Fruit fly (Drosophila melanogaster) whole organism, embryonic: ENCODE data around the gene Sgs5bis.

Experiments
- Adf1 ChIP-seq: fragments of 200-800 bp; sonication (Bioruptor generic); IDR thresholded peaks from 2 replicates; pipeline ENCODE4 v1.3.6; 2022; ENCODE audit warnings: missing biosample characterization, missing genetic modification characterization
- CG10209 ChIP-seq: fragments of 200-800 bp; sonication (Bioruptor generic); optimal IDR thresholded peaks from 3 replicates; lab custom pipeline; 2017; ENCODE audit warnings: missing biosample characterization, mild to moderate bottlenecking, missing genetic modification characterization, missing genetic modification reagents
- CG30403 ChIP-seq: fragments of 200-800 bp; sonication (Bioruptor generic); optimal IDR thresholded peaks from 3 replicates; lab custom pipeline; 2016; ENCODE audit warnings: missing biosample characterization, missing genetic modification characterization
- CG5245 ChIP-seq: fragments of 200-800 bp; sonication (Bioruptor generic); optimal IDR thresholded peaks from 3 replicates; lab custom pipeline; 2016; ENCODE audit warnings: missing biosample characterization, missing genetic modification characterization
- CG8281 ChIP-seq: fragments of 200-800 bp; sonication (Bioruptor generic); optimal IDR thresholded peaks from 2 replicates; lab custom pipeline; 2018; ENCODE audit warnings: missing biosample characterization, mild to moderate bottlenecking, missing genetic modification characterization, moderate library complexity
- fd102C ChIP-seq: fragments of 200-800 bp; sonication (Bioruptor generic); optimal IDR thresholded peaks from 2 replicates; lab custom pipeline; 2018; ENCODE audit warnings: missing biosample characterization, mild to moderate bottlenecking, missing genetic modification characterization, moderate library complexity
- lov ChIP-seq, 2 experiments: fragments of 200-800 bp in 1 of 2; fragments of >200 bp in 1 of 2; sonication (Bioruptor generic) in 1 of 2; IDR thresholded peaks in 1 of 2; optimal IDR thresholded peaks in 1 of 2; 2 replicates in 1 of 2; 3 replicates in 1 of 2; pipeline versions ENCODE4 v1.3.6 to Lab custom; 2017 to 2022; ENCODE audit warnings: missing biosample characterization in 1 of 2, missing genetic modification characterization in 1 of 2

dm6 chr3R:17564837-17565236 is 29.3 kb upstream of the Sgs5bis start:
- TF ChIP-seq CG10209 (GFP tag; lab: Kevin White, UChicago) (no peak), lov (optimal IDR thresholded peaks at IDR 0.05; lab: Kevin White, UChicago) (no peak), lov (GFP tag; IDR thresholded peaks at IDR 0.05; lab: Robert Waterston, UW) (no peak), CG5245 (GFP tag; lab: Kevin White, UChicago) (no peak), fd102C (GFP tag; lab: Kevin White, UChicago) (no peak), CG30403 (GFP tag; lab: Kevin White, UChicago) (no peak), Adf1 (GFP tag; lab: Robert Waterston, UW) (no peak), CG8281 (tag; lab: Kevin White, UChicago) (no peak)
